Fruit fly (Drosophila melanogaster): Measurements from ENCODE around the gene CG15449.

DNA sequence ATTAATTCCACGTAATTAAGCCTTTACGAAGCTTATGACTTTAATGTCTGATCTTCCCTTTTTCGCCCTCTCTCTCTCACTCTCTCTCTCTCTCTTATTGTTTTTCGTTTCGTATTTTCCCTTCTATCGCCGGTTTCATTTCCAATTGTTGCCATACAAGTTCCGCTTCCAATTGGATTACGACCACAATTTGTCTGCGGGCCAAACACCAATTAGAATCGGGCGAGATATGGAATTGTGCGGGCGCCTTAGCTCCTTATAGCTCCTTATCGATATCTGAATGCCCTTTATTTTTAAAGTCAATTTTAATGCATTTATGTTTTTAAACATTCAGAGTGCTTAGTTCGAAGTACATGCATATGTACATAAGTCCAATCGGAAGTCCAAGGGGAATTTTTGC lies 16.3 kb upstream of the CG15449 start:
- TF ChIP-seq OdsH (GFP tag; optimal IDR thresholded peaks at IDR 0.05) (no peak), esn (GFP tag; optimal IDR thresholded peaks at IDR 0.05) (no peak), Hr4 (GFP tag; optimal IDR thresholded peaks at IDR 0.05) (no peak), net (GFP tag; optimal IDR thresholded peaks at IDR 0.05) (no peak), Hr38 (GFP tag; optimal IDR thresholded peaks at IDR 0.05) (no peak), Hr39 (GFP tag; optimal IDR thresholded peaks at IDR 0.05) (no peak), Met (GFP tag; optimal IDR thresholded peaks at IDR 0.05) (no peak), CG6792 (GFP tag; optimal IDR thresholded peaks at IDR 0.05) (no peak), CG4318 (GFP tag; optimal IDR thresholded peaks at IDR 0.05) (no peak), Gug (GFP tag; IDR thresholded peaks at IDR 0.05) (no peak), Sox14 (GFP tag; optimal IDR thresholded peaks at IDR 0.05) (no peak), Sox15 (GFP tag; optimal IDR thresholded peaks at IDR 0.05) (no peak), Smox (GFP tag; optimal IDR thresholded peaks at IDR 0.05) (no peak)
